Fruit fly (Drosophila melanogaster) whole organism, embryonic: ENCODE measurements around the gene mRpL13.
A peak's percentile ranks its signal among the peaks of the same experiment; 100 is the strongest.

Source experiments
- Abd-B ChIP-seq: fragments of 200-800 bp; sonication (Bioruptor generic); optimal IDR thresholded peaks from 2 replicates; lab custom pipeline; 2018; ENCODE audit warnings: missing biosample characterization, mild to moderate bottlenecking, missing genetic modification characterization, moderate library complexity
- Adf1 ChIP-seq: fragments of 200-800 bp; sonication (Bioruptor generic); IDR thresholded peaks from 2 replicates; pipeline ENCODE4 v1.3.6; 2022; ENCODE audit warnings: missing biosample characterization, missing genetic modification characterization
- BEAF-32 ChIP-seq: fragments of 200-800 bp; sonication (Bioruptor generic); optimal IDR thresholded peaks from 3 replicates; lab custom pipeline; 2017; ENCODE audit warnings: missing biosample characterization, missing genetic modification characterization, mild to moderate bottlenecking, moderate library complexity, missing genetic modification reagents
- CG10654 ChIP-seq: fragments of 200-800 bp; sonication (Bioruptor generic); optimal IDR thresholded peaks from 2 replicates; lab custom pipeline; 2016; ENCODE audit warnings: missing biosample characterization, missing genetic modification characterization
- CG11085 ChIP-seq: fragments of 200-800 bp; sonication (Bioruptor generic); IDR thresholded peaks from 2 replicates; pipeline ENCODE4 v1.3.6; 2022; ENCODE audit warnings: missing biosample characterization, missing genetic modification characterization
- CG11695 ChIP-seq: fragments of 200-800 bp; sonication (Bioruptor generic); IDR thresholded peaks from 3 replicates; pipeline ENCODE4 v1.3.6; 2022; ENCODE audit warnings: missing biosample characterization, missing genetic modification characterization
- CG12071 ChIP-seq: fragments of 200-800 bp; sonication (Bioruptor generic); optimal IDR thresholded peaks from 3 replicates; lab custom pipeline; 2018; ENCODE audit warnings: missing biosample characterization, mild to moderate bottlenecking, missing genetic modification characterization
- CG14441 ChIP-seq: fragments of 200-800 bp; sonication (Bioruptor generic); IDR thresholded peaks from 2 replicates; pipeline ENCODE4 v1.3.6; 2022; ENCODE audit warnings: missing biosample characterization, missing genetic modification characterization
- CG17568 ChIP-seq: fragments of 200-800 bp; sonication (Bioruptor generic); optimal IDR thresholded peaks from 2 replicates; lab custom pipeline; 2018; ENCODE audit warnings: missing biosample characterization, mild to moderate bottlenecking, missing genetic modification characterization, moderate library complexity
- CG17802 ChIP-seq: fragments of 200-800 bp; sonication (Bioruptor generic); optimal IDR thresholded peaks from 2 replicates; lab custom pipeline; 2018; ENCODE audit warnings: missing biosample characterization, mild to moderate bottlenecking, missing genetic modification characterization, moderate library complexity
- CG3726 ChIP-seq: fragments of 200-800 bp; sonication (Bioruptor generic); IDR thresholded peaks from 3 replicates; pipeline ENCODE4, ENCODE4 v1.3.6; 2022; ENCODE audit warnings: missing biosample characterization, missing genetic modification characterization
- CG6175 ChIP-seq: fragments of 200-800 bp; sonication (Bioruptor generic); IDR thresholded peaks from 3 replicates; pipeline ENCODE4 v1.3.6; 2022; ENCODE audit warnings: missing biosample characterization, missing genetic modification characterization
- CG7987 ChIP-seq: fragments of 200-800 bp; sonication (Bioruptor generic); optimal IDR thresholded peaks from 2 replicates; lab custom pipeline; 2018; ENCODE audit warnings: missing biosample characterization, mild to moderate bottlenecking, missing genetic modification characterization, moderate library complexity
- CG8924 ChIP-seq: fragments of 200-800 bp; optimal IDR thresholded peaks from 3 replicates; lab custom pipeline; 2019; ENCODE audit warnings: missing biosample characterization, mild to moderate bottlenecking, missing genetic modification characterization, moderate library complexity
- CG9215 ChIP-seq: fragments of 200-800 bp; sonication (Bioruptor generic); IDR thresholded peaks from 2 replicates; pipeline ENCODE4 v1.3.6; 2022; ENCODE audit warnings: missing biosample characterization, missing genetic modification characterization
- CG9609 ChIP-seq: fragments of 200-800 bp; sonication (Bioruptor generic); optimal IDR thresholded peaks from 3 replicates; lab custom pipeline; 2016; ENCODE audit warnings: missing biosample characterization, missing genetic modification characterization
- CG9727 ChIP-seq: fragments of 200-800 bp; sonication (Bioruptor generic); optimal IDR thresholded peaks from 3 replicates; lab custom pipeline; 2017; ENCODE audit warnings: missing biosample characterization, mild to moderate bottlenecking, missing genetic modification characterization
- Deaf1 ChIP-seq: fragments of 200-800 bp; optimal IDR thresholded peaks from 3 replicates; lab custom pipeline; 2019; ENCODE audit warnings: missing biosample characterization, mild to moderate bottlenecking, missing genetic modification characterization, moderate library complexity
- Dek ChIP-seq: fragments of 200-800 bp; sonication (Bioruptor generic); optimal IDR thresholded peaks from 3 replicates; lab custom pipeline; 2019; ENCODE audit warnings: missing biosample characterization, mild to moderate bottlenecking, missing genetic modification characterization, moderate library complexity
- Kr ChIP-seq: fragments of 200-800 bp; sonication (Bioruptor generic); optimal IDR thresholded peaks from 2 replicates; lab custom pipeline; 2017; ENCODE audit warnings: missing biosample characterization, mild to moderate bottlenecking, missing genetic modification characterization
- MBD-R2 ChIP-seq: fragments of 200-800 bp; sonication (Bioruptor generic); IDR thresholded peaks from 2 replicates; pipeline ENCODE4 v1.3.6; 2022; ENCODE audit warnings: missing biosample characterization, missing genetic modification characterization
- Nf-YC ChIP-seq: fragments of 200-800 bp; optimal IDR thresholded peaks from 3 replicates; lab custom pipeline; 2019; ENCODE audit warnings: missing biosample characterization, mild to moderate bottlenecking, missing genetic modification characterization, moderate library complexity
- Oaz ChIP-seq: fragments of 200-800 bp; sonication (Bioruptor generic); IDR thresholded peaks from 2 replicates; pipeline ENCODE4 v1.3.6; 2022; ENCODE audit warnings: missing biosample characterization, missing genetic modification characterization
- Oli ChIP-seq: fragments of 200-800 bp; sonication (Bioruptor generic); optimal IDR thresholded peaks from 2 replicates; lab custom pipeline; 2018; ENCODE audit warnings: missing biosample characterization, mild to moderate bottlenecking, missing genetic modification characterization, moderate library complexity
- Optix ChIP-seq: fragments of 200-800 bp; sonication (Bioruptor generic); IDR thresholded peaks from 3 replicates; pipeline ENCODE4 v1.3.6; 2022; ENCODE audit warnings: missing biosample characterization, missing genetic modification characterization
- PHDP ChIP-seq: fragments of 200-800 bp; sonication (Bioruptor generic); optimal IDR thresholded peaks from 3 replicates; lab custom pipeline; 2018; ENCODE audit warnings: missing biosample characterization, mild to moderate bottlenecking, missing genetic modification characterization, moderate library complexity
- Xrp1 ChIP-seq: fragments of 200-800 bp; sonication (Bioruptor generic); IDR thresholded peaks from 2 replicates; pipeline ENCODE4 v1.3.6; 2022; ENCODE audit warnings: missing biosample characterization, missing genetic modification characterization
- ab ChIP-seq: fragments of 200-800 bp; sonication (Bioruptor generic); optimal IDR thresholded peaks from 2 replicates; lab custom pipeline; 2016; ENCODE audit warnings: missing biosample characterization, missing genetic modification characterization
- al ChIP-seq: fragments of 200-800 bp; sonication (Bioruptor generic); IDR thresholded peaks from 2 replicates; pipeline ENCODE4 v1.3.6; 2022; ENCODE audit warnings: missing biosample characterization, missing genetic modification characterization
- bbx ChIP-seq: fragments of 200-800 bp; sonication (Bioruptor generic); IDR thresholded peaks from 2 replicates; pipeline ENCODE4 v1.3.6; 2022; ENCODE audit warnings: missing biosample characterization, missing genetic modification characterization; ENCODE audit not compliant: partially characterized antibody
- crc ChIP-seq: fragments of 200-800 bp; sonication (Bioruptor generic); optimal IDR thresholded peaks from 2 replicates; lab custom pipeline; 2016; ENCODE audit warnings: missing biosample characterization, missing genetic modification characterization
- crol ChIP-seq: fragments of 200-800 bp; sonication (Bioruptor generic); IDR thresholded peaks from 2 replicates; pipeline ENCODE4 v1.3.6; 2022; ENCODE audit warnings: missing biosample characterization, missing genetic modification characterization
- dimm ChIP-seq: fragments of 200-800 bp; sonication (Bioruptor generic); IDR thresholded peaks from 2 replicates; pipeline ENCODE4 v1.3.6; 2022; ENCODE audit warnings: missing biosample characterization, missing genetic modification characterization
- dm ChIP-seq: fragments of 200-800 bp; sonication (Bioruptor generic); optimal IDR thresholded peaks from 3 replicates; lab custom pipeline; 2016; ENCODE audit warnings: missing biosample characterization, missing genetic modification characterization
- gce ChIP-seq: fragments of 200-800 bp; sonication (Bioruptor generic); IDR thresholded peaks from 3 replicates; pipeline ENCODE4 v1.3.6; 2022; ENCODE audit warnings: missing biosample characterization, missing genetic modification characterization
- gcm ChIP-seq: fragments of 200-800 bp; sonication (Bioruptor generic); optimal IDR thresholded peaks from 2 replicates; lab custom pipeline; 2019; ENCODE audit warnings: missing biosample characterization, mild to moderate bottlenecking, missing genetic modification characterization, moderate library complexity
- her ChIP-seq: fragments of 200-800 bp; sonication (Bioruptor generic); optimal IDR thresholded peaks from 2 replicates; lab custom pipeline; 2016; ENCODE audit warnings: missing biosample characterization, missing genetic modification characterization
- inv ChIP-seq: fragments of 200-800 bp; sonication (Bioruptor generic); IDR thresholded peaks from 2 replicates; pipeline ENCODE4 v1.3.6; 2022; ENCODE audit warnings: missing biosample characterization, missing genetic modification characterization; ENCODE audit not compliant: partially characterized antibody
- mirr ChIP-seq: fragments of 200-800 bp; sonication (Bioruptor generic); optimal IDR thresholded peaks from 3 replicates; lab custom pipeline; 2018; ENCODE audit warnings: missing biosample characterization, mild to moderate bottlenecking, missing genetic modification characterization
- odd ChIP-seq: fragments of 200-800 bp; sonication (Bioruptor generic); optimal IDR thresholded peaks from 2 replicates; lab custom pipeline; 2017; ENCODE audit warnings: missing biosample characterization, mild to moderate bottlenecking, missing genetic modification characterization
- otp ChIP-seq: fragments of 200-800 bp; sonication (Bioruptor generic); IDR thresholded peaks from 3 replicates; pipeline ENCODE4, ENCODE4 v1.3.6; 2022; ENCODE audit warnings: missing biosample characterization, missing genetic modification characterization
- p53 ChIP-seq: fragments of 200-800 bp; sonication (Bioruptor generic); optimal IDR thresholded peaks from 2 replicates; lab custom pipeline; 2016; ENCODE audit warnings: missing biosample characterization, missing genetic modification characterization
- pita ChIP-seq: fragments of 200-800 bp; sonication (Bioruptor generic); optimal IDR thresholded peaks from 2 replicates; lab custom pipeline; 2017; ENCODE audit warnings: missing biosample characterization, mild to moderate bottlenecking, missing genetic modification characterization
- pros ChIP-seq: fragments of 200-800 bp; sonication (Bioruptor generic); optimal IDR thresholded peaks from 3 replicates; lab custom pipeline; 2019; ENCODE audit warnings: missing biosample characterization, mild to moderate bottlenecking, missing genetic modification characterization, moderate library complexity
- rib ChIP-seq: fragments of 200-800 bp; sonication (Bioruptor generic); IDR thresholded peaks from 2 replicates; pipeline ENCODE4 v1.3.6; 2022; ENCODE audit warnings: missing biosample characterization, missing genetic modification characterization
- run ChIP-seq: fragments of 200-800 bp; sonication (Bioruptor generic); optimal IDR thresholded peaks from 3 replicates; lab custom pipeline; 2018; ENCODE audit warnings: missing biosample characterization, mild to moderate bottlenecking, missing genetic modification characterization
- sens-2 ChIP-seq: fragments of 200-800 bp; sonication (Bioruptor generic); IDR thresholded peaks from 2 replicates; pipeline ENCODE4 v1.3.6; 2022; ENCODE audit warnings: missing biosample characterization, missing genetic modification characterization
- stwl ChIP-seq: fragments of 200-800 bp; sonication (Bioruptor generic); optimal IDR thresholded peaks from 3 replicates; lab custom pipeline; 2018; ENCODE audit warnings: missing biosample characterization, mild to moderate bottlenecking, missing genetic modification characterization, moderate library complexity
- twi ChIP-seq: fragments of 200-800 bp; optimal IDR thresholded peaks from 2 replicates; lab custom pipeline; 2019; ENCODE audit warnings: missing biosample characterization, mild to moderate bottlenecking, missing genetic modification characterization, moderate library complexity
- usp ChIP-seq: fragments of >200 bp; optimal IDR thresholded peaks from 2 replicates; lab custom pipeline; 2017; ENCODE audit warnings: missing biosample characterization, missing genetic modification characterization
- vfl ChIP-seq: fragments of 200-800 bp; sonication (Bioruptor generic); optimal IDR thresholded peaks from 2 replicates; lab custom pipeline; 2016; ENCODE audit warnings: missing biosample characterization, missing genetic modification characterization
- vvl ChIP-seq: fragments of 200-800 bp; sonication (Bioruptor generic); IDR thresholded peaks from 2 replicates; pipeline ENCODE4 v1.3.6; 2022; ENCODE audit warnings: missing biosample characterization, missing genetic modification characterization
- zen ChIP-seq: fragments of 200-800 bp; sonication (Bioruptor generic); optimal IDR thresholded peaks from 3 replicates; lab custom pipeline; 2018; ENCODE audit warnings: missing biosample characterization, mild to moderate bottlenecking, missing genetic modification characterization, moderate library complexity

mRpL13 gene

dm6 chr2L:18871822-18872221 lies 12.8 kb upstream of the mRpL13 start (continued):
- TF ChIP-seq Oaz (GFP tag; lab: Robert Waterston, UW) (no peak), otp (no peak), Nf-YC (no peak), MBD-R2 (GFP tag; lab: Robert Waterston, UW) (no peak), CG17568 (no peak), pros (no peak), CG17802 (tag; lab: Kevin White, UChicago) (no peak), CG9609 (GFP tag; lab: Kevin White, UChicago) (no peak), CG11695 (GFP tag; lab: Robert Waterston, UW) (no peak), pita (GFP tag; lab: Kevin White, UChicago) (no peak), BEAF-32 (GFP tag; lab: Kevin White, UChicago) (no peak), Adf1 (GFP tag; lab: Robert Waterston, UW) (no peak), ab (GFP tag; lab: Kevin White, UChicago) (no peak), Deaf1 (tag; lab: Kevin White, UChicago) (no peak), Kr (GFP tag; lab: Kevin White, UChicago) (peak; percentile 4), mirr (GFP tag; lab: Kevin White, UChicago) (no peak), twi (tag; lab: Kevin White, UChicago) (peak; percentile 29), odd (GFP tag; lab: Kevin White, UChicago) (no peak), Dek (tag; lab: Kevin White, UChicago) (no peak), stwl (tag; lab: Kevin White, UChicago) (no peak), p53 (no peak), CG9727 (peak; percentile 69), bbx (GFP tag; lab: Robert Waterston, UW) (no peak), dimm (GFP tag; lab: Robert Waterston, UW) (no peak), usp (GFP tag; lab: Kevin White, UChicago) (no peak), vfl (GFP tag; lab: Kevin White, UChicago) (no peak), Optix (no peak), inv (no peak), CG14441 (GFP tag; lab: Robert Waterston, UW) (no peak), PHDP (no peak), crol (GFP tag; lab: Robert Waterston, UW) (peak; percentile 26; the same call in 1 of the 2 replicates), CG7987 (GFP tag; lab: Kevin White, UChicago) (no peak), her (no peak), Xrp1 (GFP tag; lab: Robert Waterston, UW) (no peak), dm (GFP tag; lab: Kevin White, UChicago) (no peak), CG12071 (GFP tag; lab: Kevin White, UChicago) (no peak), CG10654 (GFP tag; lab: Kevin White, UChicago) (no peak), CG11085 (GFP tag; lab: Robert Waterston, UW) (no peak), vvl (GFP tag; lab: Robert Waterston, UW) (no peak), al (GFP tag; lab: Robert Waterston, UW) (no peak), gce (no peak), rib (GFP tag; lab: Robert Waterston, UW) (no peak), CG6175 (GFP tag; lab: Robert Waterston, UW) (no peak), zen (no peak), CG8924 (no peak), gcm (no peak), CG3726 (no peak), run (no peak), sens-2 (GFP tag; lab: Robert Waterston, UW) (no peak), crc (GFP tag; lab: Kevin White, UChicago) (no peak), Abd-B (GFP tag; lab: Kevin White, UChicago) (no peak), Oli (no peak), CG9215 (GFP tag; lab: Robert Waterston, UW) (no peak)
